Fruit fly (Drosophila melanogaster) whole organism, prepupa: ENCODE data around the gene CG42833.

Experiments used
- CG10631 ChIP-seq: fragments of 200-800 bp; sonication (Bioruptor generic); optimal IDR thresholded peaks from 2 replicates; lab custom pipeline; 2016; ENCODE audit warnings: missing biosample characterization, missing genetic modification characterization
- CG10669 ChIP-seq: fragments of 200-800 bp; sonication (Bioruptor generic); optimal IDR thresholded peaks from 3 replicates; lab custom pipeline; 2018; ENCODE audit warnings: missing biosample characterization, mild to moderate bottlenecking, missing genetic modification characterization, moderate library complexity
- CG11294 ChIP-seq: fragments of 200-800 bp; sonication (Bioruptor generic); IDR thresholded peaks from 2 replicates; pipeline ENCODE4 v1.3.6; 2022; ENCODE audit warnings: missing biosample characterization, missing genetic modification characterization
- CG11762 ChIP-seq: fragments of 200-800 bp; sonication (Bioruptor generic); optimal IDR thresholded peaks from 3 replicates; lab custom pipeline; 2016; ENCODE audit warnings: missing biosample characterization, missing genetic modification characterization; ENCODE audit not compliant: insufficient read depth
- CG11902 ChIP-seq: fragments of 200-800 bp; sonication (Bioruptor generic); optimal IDR thresholded peaks from 3 replicates; lab custom pipeline; 2016; ENCODE audit warnings: missing biosample characterization, missing genetic modification characterization
- CG15336 ChIP-seq: fragments of 200-800 bp; sonication (Bioruptor generic); IDR thresholded peaks from 2 replicates; pipeline ENCODE4 v1.3.6; 2022; ENCODE audit warnings: missing biosample characterization, missing genetic modification characterization
- CG1621 ChIP-seq: fragments of 200-800 bp; sonication (Bioruptor generic); optimal IDR thresholded peaks from 3 replicates; lab custom pipeline; 2018; ENCODE audit warnings: missing biosample characterization, mild to moderate bottlenecking, missing genetic modification characterization
- CG3032 ChIP-seq: fragments of 200-800 bp; optimal IDR thresholded peaks from 2 replicates; lab custom pipeline; 2019; ENCODE audit warnings: missing biosample characterization, mild to moderate bottlenecking, missing genetic modification characterization, moderate library complexity
- CG31627 ChIP-seq: fragments of 200-800 bp; sonication (Bioruptor generic); optimal IDR thresholded peaks from 3 replicates; lab custom pipeline; 2016; ENCODE audit warnings: missing biosample characterization, missing genetic modification characterization
- CG3919 ChIP-seq: fragments of 200-800 bp; sonication (Bioruptor generic); optimal IDR thresholded peaks from 3 replicates; lab custom pipeline; 2016; ENCODE audit warnings: missing biosample characterization, missing genetic modification characterization
- CG6792 ChIP-seq: fragments of 200-800 bp; sonication (Bioruptor generic); optimal IDR thresholded peaks from 3 replicates; lab custom pipeline; 2016; ENCODE audit warnings: missing biosample characterization, missing genetic modification characterization
- CG6854 ChIP-seq: fragments of 200-800 bp; sonication (Bioruptor generic); optimal IDR thresholded peaks from 2 replicates; lab custom pipeline; 2017; ENCODE audit warnings: missing biosample characterization, mild to moderate bottlenecking, missing genetic modification characterization
- CG7368 ChIP-seq: fragments of 200-800 bp; sonication (Bioruptor generic); optimal IDR thresholded peaks from 3 replicates; lab custom pipeline; 2016; ENCODE audit warnings: missing biosample characterization, missing genetic modification characterization
- CG8319 ChIP-seq: fragments of 200-800 bp; sonication (Bioruptor generic); optimal IDR thresholded peaks from 3 replicates; lab custom pipeline; 2016; ENCODE audit warnings: missing biosample characterization, missing genetic modification characterization
- CG9139 ChIP-seq: fragments of 200-800 bp; sonication (Bioruptor generic); optimal IDR thresholded peaks from 3 replicates; lab custom pipeline; 2017; ENCODE audit warnings: missing biosample characterization, mild to moderate bottlenecking, missing genetic modification characterization
- Eip78C ChIP-seq: fragments of 200-800 bp; sonication (Bioruptor generic); peaks from one replicate; lab custom pipeline; 2016; ENCODE audit warnings: missing biosample characterization, missing genetic modification characterization
- Hr39 ChIP-seq: fragments of 200-800 bp; sonication (Bioruptor generic); optimal IDR thresholded peaks from 2 replicates; lab custom pipeline; 2016; ENCODE audit warnings: missing biosample characterization, missing genetic modification characterization
- Lpt ChIP-seq: fragments of 200-800 bp; sonication (Bioruptor generic); optimal IDR thresholded peaks from 3 replicates; lab custom pipeline; 2016; ENCODE audit warnings: missing biosample characterization, missing genetic modification characterization
- Met ChIP-seq: fragments of 200-800 bp; sonication (Bioruptor generic); optimal IDR thresholded peaks from 3 replicates; lab custom pipeline; 2016; ENCODE audit warnings: missing biosample characterization, missing genetic modification characterization
- Smox ChIP-seq: fragments of 200-800 bp; sonication (Bioruptor generic); optimal IDR thresholded peaks from 3 replicates; lab custom pipeline; 2016; ENCODE audit warnings: missing biosample characterization, missing genetic modification characterization
- Sox15 ChIP-seq: fragments of 200-800 bp; sonication (Bioruptor generic); optimal IDR thresholded peaks from 3 replicates; lab custom pipeline; 2016; ENCODE audit warnings: missing biosample characterization, missing genetic modification characterization
- achi ChIP-seq: fragments of 200-800 bp; sonication (Bioruptor generic); optimal IDR thresholded peaks from 3 replicates; lab custom pipeline; 2016; ENCODE audit warnings: missing biosample characterization, missing genetic modification characterization
- acj6 ChIP-seq: fragments of 200-800 bp; sonication (Bioruptor generic); optimal IDR thresholded peaks from 3 replicates; lab custom pipeline; 2016; ENCODE audit warnings: missing biosample characterization, missing genetic modification characterization
- cyc ChIP-seq: fragments of 200-800 bp; sonication (Bioruptor generic); optimal IDR thresholded peaks from 3 replicates; lab custom pipeline; 2016; ENCODE audit warnings: missing biosample characterization, missing genetic modification characterization
- dac ChIP-seq: fragments of 200-800 bp; sonication (Bioruptor generic); optimal IDR thresholded peaks from 2 replicates; lab custom pipeline; 2017; ENCODE audit warnings: missing biosample characterization, mild to moderate bottlenecking, missing genetic modification characterization
- dsx ChIP-seq: fragments of 200-800 bp; optimal IDR thresholded peaks from 3 replicates; lab custom pipeline; 2019; ENCODE audit warnings: missing biosample characterization, mild to moderate bottlenecking, missing genetic modification characterization, moderate library complexity; ENCODE audit not compliant: poor library complexity, severe bottlenecking
- fd59A ChIP-seq: fragments of 200-800 bp; sonication (Bioruptor generic); optimal IDR thresholded peaks from 2 replicates; lab custom pipeline; 2017; ENCODE audit warnings: missing biosample characterization, mild to moderate bottlenecking, missing genetic modification characterization, missing genetic modification reagents
- fd85E ChIP-seq: fragments of 200-800 bp; sonication (Bioruptor generic); optimal IDR thresholded peaks from 3 replicates; lab custom pipeline; 2016; ENCODE audit warnings: missing biosample characterization, missing genetic modification characterization
- fkh ChIP-seq: fragments of 200-800 bp; sonication (Bioruptor generic); optimal IDR thresholded peaks from 3 replicates; lab custom pipeline; 2017; ENCODE audit warnings: missing biosample characterization, mild to moderate bottlenecking, missing genetic modification characterization, moderate library complexity
- lz ChIP-seq: fragments of 200-800 bp; sonication (Bioruptor generic); optimal IDR thresholded peaks from 3 replicates; lab custom pipeline; 2016; ENCODE audit warnings: missing biosample characterization, missing genetic modification characterization
- salr ChIP-seq, 2 experiments: fragments of 200-800 bp; sonication (Bioruptor generic); optimal IDR thresholded peaks; 3 replicates each; lab custom pipeline; 2016 to 2018; ENCODE audit warnings: missing biosample characterization in 2 of 2, missing genetic modification characterization in 2 of 2, mild to moderate bottlenecking in 1 of 2
- spab ChIP-seq: fragments of 200-800 bp; sonication (Bioruptor generic); optimal IDR thresholded peaks from 2 replicates; lab custom pipeline; 2017; ENCODE audit warnings: missing biosample characterization, mild to moderate bottlenecking, missing genetic modification characterization, missing genetic modification reagents
- ss ChIP-seq, 2 experiments: fragments of 200-800 bp; sonication (Bioruptor generic); optimal IDR thresholded peaks; 2 replicates in 1 of 2; 3 replicates in 1 of 2; lab custom pipeline; 2017 to 2018; ENCODE audit warnings: mild to moderate bottlenecking in 2 of 2, missing biosample characterization in 2 of 2, missing genetic modification characterization in 2 of 2, moderate library complexity in 1 of 2
- vri ChIP-seq: fragments of 200-800 bp; sonication (Bioruptor generic); optimal IDR thresholded peaks from 3 replicates; lab custom pipeline; 2016; ENCODE audit warnings: missing biosample characterization, mild to moderate bottlenecking, missing genetic modification characterization

Gene CG42833

DNA sequence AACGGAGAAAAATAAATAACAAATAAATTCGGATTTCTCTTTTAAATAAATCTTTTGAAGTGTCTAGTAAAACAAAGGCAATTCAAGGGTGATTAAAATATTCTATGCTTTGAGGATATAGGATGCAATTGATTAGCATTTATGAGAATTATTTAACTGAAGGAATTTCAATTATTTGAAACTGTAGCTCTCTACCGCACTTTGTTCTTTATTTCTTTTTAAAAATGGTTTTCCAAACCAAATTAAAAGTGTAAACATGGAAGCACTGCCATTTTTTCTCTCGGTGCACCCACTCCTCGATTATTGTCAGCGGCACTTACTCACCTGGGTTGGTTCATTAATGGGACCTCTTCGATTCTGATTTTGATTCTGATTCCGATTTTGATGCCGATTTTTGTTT, 31.7 kb upstream of the CG42833 start (continued):
- peak; percentile 45 for TF ChIP-seq cyc
- no peak for TF ChIP-seq CG8319 (GFP tag; lab: Kevin White, UChicago)
- TF ChIP-seq CG6854 (GFP tag; lab: Kevin White, UChicago): no peak
- no peak for TF ChIP-seq CG15336 (GFP tag; lab: Robert Waterston, UW)
- TF ChIP-seq dac (GFP tag; lab: Kevin White, UChicago): no peak
- TF ChIP-seq fkh (GFP tag; lab: Kevin White, UChicago): no peak
- no peak for TF ChIP-seq CG7368
- TF ChIP-seq Met (GFP tag; lab: Kevin White, UChicago): peak; percentile 63
- TF ChIP-seq CG6792: peak; percentile 11
- peak; percentile 39 for TF ChIP-seq CG10631 (GFP tag; lab: Kevin White, UChicago)
- TF ChIP-seq lz: peak; percentile 43
- no peak for TF ChIP-seq achi (GFP tag; lab: Kevin White, UChicago)
- TF ChIP-seq ss (GFP tag; optimal IDR thresholded peaks at IDR 0.05; lab: Kevin White, UChicago): no peak

DNA sequence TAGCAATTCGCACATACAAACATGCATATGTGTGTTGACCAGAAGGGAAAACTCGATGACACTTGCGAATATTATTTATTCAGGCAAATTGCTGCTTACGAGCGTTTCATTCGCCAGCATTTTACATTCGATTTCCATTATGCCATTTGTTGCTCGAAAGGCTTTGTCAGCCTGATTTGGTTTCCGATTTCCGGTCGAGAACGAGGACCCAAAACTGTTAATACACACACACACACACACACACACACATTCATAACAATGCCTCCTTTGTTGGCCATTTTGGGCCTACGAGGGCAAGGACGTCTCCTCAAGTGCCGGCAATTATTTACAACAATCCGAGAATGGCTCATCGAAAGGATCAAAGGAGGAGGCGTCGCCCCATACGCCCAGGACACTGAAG, 22.2 kb upstream of the CG42833 start:
- TF ChIP-seq Sox15 (GFP tag; lab: Kevin White, UChicago) (no peak), CG11762 (GFP tag; lab: Kevin White, UChicago) (no peak), vri (no peak), CG6854 (GFP tag; lab: Kevin White, UChicago) (no peak), CG11902 (GFP tag; lab: Kevin White, UChicago) (no peak), CG1621 (tag; lab: Kevin White, UChicago) (no peak), Lpt (GFP tag; lab: Kevin White, UChicago) (no peak), CG10669 (GFP tag; lab: Kevin White, UChicago) (no peak), fkh (GFP tag; lab: Kevin White, UChicago) (no peak), achi (GFP tag; lab: Kevin White, UChicago) (no peak), salr (GFP tag; optimal IDR thresholded peaks at IDR 0.05; lab: Kevin White, UChicago) (no peak), CG11294 (GFP tag; lab: Robert Waterston, UW) (no peak), dsx (no peak), fd59A (no peak), Hr39 (GFP tag; lab: Kevin White, UChicago) (no peak), fd85E (GFP tag; lab: Kevin White, UChicago) (no peak), CG3032 (tag; lab: Kevin White, UChicago) (no peak), CG15336 (GFP tag; lab: Robert Waterston, UW) (no peak)

dm6 chr3L:20178101-20178500, 21.8 kb upstream of the CG42833 start:
- no peak for TF ChIP-seq Lpt (GFP tag; lab: Kevin White, UChicago)
- no peak for TF ChIP-seq Smox
- no peak for TF ChIP-seq CG7368
- TF ChIP-seq acj6 (GFP tag; lab: Kevin White, UChicago): no peak

- TF ChIP-seq CG10669 (GFP tag; lab: Kevin White, UChicago) (no peak), CG3919 (GFP tag; lab: Kevin White, UChicago) (no peak), CG31627 (GFP tag; lab: Kevin White, UChicago) (no peak), spab (GFP tag; lab: Kevin White, UChicago) (no peak), acj6 (GFP tag; lab: Kevin White, UChicago) (no peak), CG9139 (GFP tag; lab: Kevin White, UChicago) (no peak), CG10631 (GFP tag; lab: Kevin White, UChicago) (no peak), Eip78C (GFP tag; lab: Kevin White, UChicago) (no peak)
Measured at dm6 chr3L:20182799-20183198, 17.1 kb upstream of the CG42833 start.
